Fruit fly (Drosophila melanogaster): ENCODE data around the gene CG4301.

DNA sequence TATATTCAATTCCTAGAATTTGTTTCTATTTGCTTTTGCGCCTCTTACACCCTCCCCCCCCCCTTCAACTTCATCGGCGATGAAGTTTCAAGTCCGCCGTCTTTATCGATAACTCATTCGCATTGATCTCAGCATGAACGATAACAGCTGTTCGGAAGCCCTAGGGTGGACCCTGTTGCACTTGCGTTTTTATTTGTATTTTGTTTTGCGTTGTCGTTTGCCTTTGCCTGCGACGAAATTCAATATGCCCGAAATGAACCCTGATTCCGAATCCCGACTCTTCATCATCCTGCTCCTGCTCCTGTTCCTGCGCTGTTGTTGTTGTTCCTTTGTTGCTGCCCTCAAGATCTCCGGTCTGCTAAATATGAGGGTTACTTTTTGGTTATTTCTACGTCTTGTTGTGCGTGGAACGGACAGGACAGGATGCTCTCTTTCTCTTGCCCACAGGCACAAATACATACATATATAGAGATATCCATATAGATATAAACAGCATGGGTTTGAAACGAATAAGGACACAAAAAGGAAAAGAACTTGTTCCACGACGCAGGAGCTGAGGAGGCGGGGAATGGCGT is 21.3 kb downstream of the CG4301 start:
- TF ChIP-seq insv (optimal IDR thresholded peaks at IDR 0.05) = no peak
- TF ChIP-seq psq (optimal IDR thresholded peaks at IDR 0.05) = no peak
- TF ChIP-seq Myc (optimal IDR thresholded peaks at IDR 0.05) = no peak
- no peak for TF ChIP-seq h (optimal IDR thresholded peaks at IDR 0.05)
